Worm (Caenorhabditis elegans): ENCODE measurements around the gene nhr-90.

DNA sequence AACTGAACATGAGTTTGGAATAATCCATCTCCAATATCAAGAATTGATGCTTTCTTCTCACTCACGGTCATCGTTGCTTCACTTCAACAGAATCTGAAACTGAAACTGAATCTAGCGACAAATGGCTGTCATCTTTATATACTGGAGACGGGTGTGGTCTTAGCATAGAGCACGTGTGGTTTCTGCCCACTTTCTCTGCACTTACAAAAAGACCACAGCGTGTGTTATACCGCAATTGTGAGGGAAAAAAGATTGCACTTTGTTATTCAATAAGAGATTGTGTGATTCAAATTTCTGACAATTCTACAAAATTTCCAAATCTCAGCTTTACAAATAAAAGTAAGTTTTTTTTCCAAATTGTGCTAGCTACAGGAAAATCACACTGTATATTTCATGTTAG is 35.8 kb downstream of the nhr-90 start, which contains the start of gene F48G7.12:
- TF ChIP-seq ceh-16 (tag; optimal IDR thresholded peaks at IDR 0.05) = no peak
- no peak for TF ChIP-seq sem-4 (tag; optimal IDR thresholded peaks at IDR 0.05)
- TF ChIP-seq mdl-1 (tag; optimal IDR thresholded peaks at IDR 0.05) = no peak
- no peak for TF ChIP-seq mbf-1 (tag; optimal IDR thresholded peaks at IDR 0.05)
- TF ChIP-seq nhr-77 (tag; optimal IDR thresholded peaks at IDR 0.05) = no peak
- TF ChIP-seq lin-11 (tag; optimal IDR thresholded peaks at IDR 0.05) = no peak
- TF ChIP-seq nhr-11 (tag; optimal IDR thresholded peaks at IDR 0.05) = no peak
- no peak for TF ChIP-seq fos-1 (tag; optimal IDR thresholded peaks at IDR 0.05)
- no peak for TF ChIP-seq aly-2 (tag; optimal IDR thresholded peaks at IDR 0.05)
- no peak for TF ChIP-seq nhr-12 (tag; optimal IDR thresholded peaks at IDR 0.05)

Data from whole organism, L2 larva.